Worm (Caenorhabditis elegans) whole organism, young adult: ENCODE data around the gene acs-4.

Experiments
- B0019.2 ChIP-seq: fragments of 200-800 bp; sonication (Bioruptor generic); conservative IDR thresholded peaks from 2 replicates; pipeline ENCODE4 v1.3.6; 2022; ENCODE audit warnings: missing genetic modification reagents, missing genetic modification characterization, missing compliant biosample characterization
- B0336.3 ChIP-seq: fragments of 200-800 bp; sonication (Bioruptor generic); IDR thresholded peaks from 2 replicates; pipeline ENCODE4 v1.3.6; 2022; ENCODE audit warnings: missing genetic modification characterization, missing compliant biosample characterization
- D2030.7 ChIP-seq: fragments of 200-800 bp; sonication (Bioruptor generic); IDR thresholded peaks from 2 replicates; pipeline ENCODE4 v1.3.6; 2022; ENCODE audit warnings: missing genetic modification reagents, missing genetic modification characterization, missing compliant biosample characterization
- F33H1.4 ChIP-seq: fragments of 200-800 bp; sonication (Bioruptor generic); IDR thresholded peaks from 2 replicates; pipeline ENCODE4 v1.3.6; 2022; ENCODE audit warnings: missing genetic modification reagents, missing genetic modification characterization, missing compliant biosample characterization
- F49E8.2 ChIP-seq: sonication (generic microtip); optimal IDR thresholded peaks from 3 replicates; lab custom pipeline; 2017; ENCODE audit warnings: missing genetic modification characterization, mild to moderate bottlenecking, missing compliant biosample characterization, antibody characterized with exemption, moderate library complexity; ENCODE audit not compliant: insufficient read depth
- F52B5.7 ChIP-seq: sonication (generic microtip); optimal IDR thresholded peaks from 2 replicates; lab custom pipeline; 2016; ENCODE audit warnings: mild to moderate bottlenecking, missing genetic modification characterization, missing compliant biosample characterization
- F55B11.4 ChIP-seq: sonication (generic microtip); optimal IDR thresholded peaks from 2 replicates; lab custom pipeline; 2016; ENCODE audit warnings: missing compliant biosample characterization, missing genetic modification characterization, borderline replicate concordance; ENCODE audit not compliant: insufficient read depth
- K12H6.12 ChIP-seq: fragments of 200-800 bp; sonication (Bioruptor generic); optimal IDR thresholded peaks from 2 replicates; lab custom pipeline; 2018; ENCODE audit warnings: mild to moderate bottlenecking, missing genetic modification characterization, missing compliant biosample characterization
- Y53G8AR.9 ChIP-seq: fragments of 200-800 bp; sonication (Bioruptor generic); conservative IDR thresholded peaks from 2 replicates; pipeline ENCODE4 v1.3.6; 2022; ENCODE audit warnings: missing genetic modification reagents, missing genetic modification characterization, missing compliant biosample characterization
- Y56A3A.18 ChIP-seq: fragments of 200-800 bp; sonication (Bioruptor generic); IDR thresholded peaks from 2 replicates; pipeline ENCODE4 v1.3.6; 2022; ENCODE audit warnings: missing genetic modification reagents, missing genetic modification characterization, missing compliant biosample characterization
- Y67H2A.10 ChIP-seq: fragments of 200-800 bp; sonication (Bioruptor generic); conservative IDR thresholded peaks from 2 replicates; pipeline ENCODE4 v1.3.6; 2022; ENCODE audit warnings: missing genetic modification reagents, missing genetic modification characterization, missing compliant biosample characterization
- Y95B8A.8 ChIP-seq: fragments of 200-800 bp; sonication (Bioruptor generic); IDR thresholded peaks from 2 replicates; pipeline ENCODE4 v1.3.6; 2022; ENCODE audit warnings: missing genetic modification reagents, missing genetic modification characterization, missing compliant biosample characterization
- ama-1 ChIP-seq, 3 experiments: fragments of 150-350 bp in 1 of 3; sonication (generic microtip) in 2 of 3; optimal IDR thresholded peaks; 2 replicates each; lab custom pipeline; 2014 to 2018; ENCODE audit warnings: missing biosample characterization in 2 of 3, missing genetic modification characterization in 2 of 3, missing genetic modification reagents in 2 of 3
- aptf-2 ChIP-seq: fragments of 200-800 bp; sonication (Bioruptor generic); conservative IDR thresholded peaks from 2 replicates; pipeline ENCODE4 v1.3.6; 2022; ENCODE audit warnings: missing genetic modification reagents, missing genetic modification characterization, missing compliant biosample characterization
- aptf-3 ChIP-seq: fragments of 200-800 bp; sonication (Bioruptor generic); IDR thresholded peaks from 2 replicates; pipeline ENCODE4 v1.3.6; 2022; ENCODE audit warnings: missing genetic modification characterization, missing compliant biosample characterization
- atf-7 ChIP-seq: sonication (generic microtip); optimal IDR thresholded peaks from 2 replicates; lab custom pipeline; 2017; ENCODE audit warnings: mild to moderate bottlenecking, missing genetic modification characterization, missing compliant biosample characterization
- athp-1 ChIP-seq: sonication (generic microtip); optimal IDR thresholded peaks from 2 replicates; lab custom pipeline; 2017; ENCODE audit warnings: mild to moderate bottlenecking, missing genetic modification characterization, missing compliant biosample characterization
- attf-5 ChIP-seq: fragments of 200-800 bp; sonication (Bioruptor generic); optimal IDR thresholded peaks from 2 replicates; lab custom pipeline; 2018; ENCODE audit warnings: mild to moderate bottlenecking, missing genetic modification characterization, missing compliant biosample characterization
- attf-6 ChIP-seq: fragments of 200-800 bp; sonication (Bioruptor generic); IDR thresholded peaks from 2 replicates; pipeline ENCODE4 v1.3.6; 2022; ENCODE audit warnings: missing genetic modification reagents, missing genetic modification characterization, missing compliant biosample characterization
- bed-2 ChIP-seq: fragments of 200-800 bp; sonication (Bioruptor generic); IDR thresholded peaks from 2 replicates; pipeline ENCODE4 v1.3.6; 2022; ENCODE audit warnings: missing genetic modification reagents, missing genetic modification characterization, missing compliant biosample characterization
- cebp-1 ChIP-seq, 2 experiments: fragments of 200-800 bp in 1 of 2; sonication (Bioruptor generic) in 1 of 2; sonication (generic microtip) in 1 of 2; IDR thresholded peaks in 1 of 2; optimal IDR thresholded peaks in 1 of 2; 2 replicates each; pipeline versions ENCODE4 v1.3.6 to Lab custom; 2017 to 2022; ENCODE audit warnings: missing compliant biosample characterization in 2 of 2, missing genetic modification characterization in 2 of 2, mild to moderate bottlenecking in 1 of 2, missing genetic modification reagents in 1 of 2, moderate library complexity in 1 of 2
- ceh-27 ChIP-seq: fragments of 200-800 bp; sonication (Bioruptor generic); optimal IDR thresholded peaks from 2 replicates; lab custom pipeline; 2018; ENCODE audit warnings: mild to moderate bottlenecking, missing genetic modification characterization, moderate library complexity, missing compliant biosample characterization
- ceh-79 ChIP-seq: sonication (generic microtip); optimal IDR thresholded peaks from 2 replicates; lab custom pipeline; 2017; ENCODE audit warnings: mild to moderate bottlenecking, missing genetic modification characterization, missing compliant biosample characterization
- die-1 ChIP-seq: sonication (generic microtip); optimal IDR thresholded peaks from 2 replicates; lab custom pipeline; 2016; ENCODE audit warnings: missing genotype, mild to moderate bottlenecking, missing genetic modification characterization, missing compliant biosample characterization
- dpl-1 ChIP-seq: fragments of 150-350 bp; optimal IDR thresholded peaks from 2 replicates; lab custom pipeline; 2014; ENCODE audit warnings: missing biosample characterization, missing genetic modification reagents, missing genetic modification characterization
- egl-44 ChIP-seq: fragments of 200-800 bp; sonication (Bioruptor generic); IDR thresholded peaks from 2 replicates; pipeline ENCODE4 v1.3.6; 2022; ENCODE audit warnings: missing genetic modification reagents, missing genetic modification characterization, missing compliant biosample characterization
- ekl-4 ChIP-seq: fragments of 200-800 bp; sonication (Bioruptor generic); IDR thresholded peaks from 2 replicates; pipeline ENCODE4 v1.3.6; 2022; ENCODE audit warnings: missing genetic modification reagents, missing genetic modification characterization, missing compliant biosample characterization
- fkh-3 ChIP-seq: sonication (generic microtip); optimal IDR thresholded peaks from 2 replicates; lab custom pipeline; 2016; ENCODE audit warnings: mild to moderate bottlenecking, missing genetic modification characterization, missing compliant biosample characterization
- him-1 ChIP-seq: sonication (generic microtip); optimal IDR thresholded peaks from 2 replicates; lab custom pipeline; 2016; ENCODE audit warnings: missing genotype, missing genetic modification reagents, missing genetic modification characterization, missing compliant biosample characterization
- hlh-12 ChIP-seq: sonication (generic microtip); optimal IDR thresholded peaks from 2 replicates; lab custom pipeline; 2016; ENCODE audit warnings: missing genetic modification characterization, missing compliant biosample characterization
- hmg-1.2 ChIP-seq: fragments of 200-800 bp; sonication (Bioruptor generic); IDR thresholded peaks from 2 replicates; pipeline ENCODE4 v1.3.6; 2022; ENCODE audit warnings: missing genetic modification reagents, missing genetic modification characterization, missing compliant biosample characterization
- hsf-1 ChIP-seq: fragments of 200-800 bp; sonication (Bioruptor generic); IDR thresholded peaks from 2 replicates; pipeline ENCODE4 v1.3.6; 2022; ENCODE audit warnings: missing genetic modification reagents, missing genetic modification characterization, missing compliant biosample characterization
- let-526 ChIP-seq: fragments of 200-800 bp; sonication (Bioruptor generic); IDR thresholded peaks from 2 replicates; pipeline ENCODE4 v1.3.6; 2022; ENCODE audit warnings: missing genetic modification reagents, missing genetic modification characterization, missing compliant biosample characterization
- let-607 ChIP-seq, 2 experiments: fragments of 200-800 bp in 1 of 2; sonication (Bioruptor generic) in 1 of 2; sonication (generic microtip) in 1 of 2; optimal IDR thresholded peaks; 2 replicates each; lab custom pipeline; 2016 to 2018; ENCODE audit warnings: mild to moderate bottlenecking in 2 of 2, missing compliant biosample characterization in 2 of 2, missing genetic modification characterization in 2 of 2, moderate library complexity in 2 of 2, missing genotype in 1 of 2
- lin-40 ChIP-seq: sonication (generic microtip); optimal IDR thresholded peaks from 2 replicates; lab custom pipeline; 2016; ENCODE audit warnings: missing genetic modification characterization, mild to moderate bottlenecking, missing compliant biosample characterization, missing genotype, missing genetic modification reagents
- mcd-1 ChIP-seq: fragments of 200-800 bp; sonication (Bioruptor generic); IDR thresholded peaks from 2 replicates; pipeline ENCODE4 v1.3.6; 2022; ENCODE audit warnings: missing genetic modification reagents, missing genetic modification characterization, missing compliant biosample characterization
- mel-28 ChIP-seq: sonication (generic microtip); optimal IDR thresholded peaks from 2 replicates; lab custom pipeline; 2016; ENCODE audit warnings: borderline replicate concordance, mild to moderate bottlenecking, missing genetic modification characterization, missing compliant biosample characterization
- mes-4 ChIP-seq: sonication (generic microtip); optimal IDR thresholded peaks from 2 replicates; lab custom pipeline; 2016; ENCODE audit warnings: missing genotype, missing genetic modification characterization, missing compliant biosample characterization
- nfyb-1 ChIP-seq: fragments of 200-800 bp; sonication (Bioruptor generic); IDR thresholded peaks from 2 replicates; pipeline ENCODE4 v1.3.6; 2022; ENCODE audit warnings: missing genetic modification reagents, missing genetic modification characterization, missing compliant biosample characterization
- nhr-80 ChIP-seq: sonication (generic microtip); optimal IDR thresholded peaks from 2 replicates; lab custom pipeline; 2016; ENCODE audit warnings: missing genetic modification characterization, missing compliant biosample characterization
- rcor-1 ChIP-seq: fragments of 200-800 bp; sonication (Bioruptor generic); IDR thresholded peaks from 2 replicates; pipeline ENCODE4 v1.3.6; 2022; ENCODE audit warnings: missing genetic modification reagents, missing genetic modification characterization, missing compliant biosample characterization
- snpc-1.3 ChIP-seq: sonication (generic microtip); optimal IDR thresholded peaks from 2 replicates; lab custom pipeline; 2017; ENCODE audit warnings: missing genetic modification characterization, mild to moderate bottlenecking, missing compliant biosample characterization, antibody characterized with exemption, moderate library complexity, missing genotype, missing genetic modification reagents; ENCODE audit not compliant: insufficient read depth
- tbx-9 ChIP-seq: sonication (generic microtip); optimal IDR thresholded peaks from 2 replicates; lab custom pipeline; 2016; ENCODE audit warnings: borderline replicate concordance, missing genetic modification characterization, inconsistent platforms, missing compliant biosample characterization
- tlf-1 ChIP-seq: fragments of 200-800 bp; sonication (Bioruptor generic); optimal IDR thresholded peaks from 2 replicates; lab custom pipeline; 2018; ENCODE audit warnings: mild to moderate bottlenecking, missing genetic modification characterization, missing compliant biosample characterization
- unc-62 ChIP-seq: fragments of 150-350 bp; optimal IDR thresholded peaks from 2 replicates; lab custom pipeline; 2014; ENCODE audit warnings: missing biosample characterization, missing genetic modification reagents, missing genetic modification characterization
- zim-3 ChIP-seq: sonication (generic microtip); optimal IDR thresholded peaks from 2 replicates; lab custom pipeline; 2017; ENCODE audit warnings: mild to moderate bottlenecking, missing genetic modification characterization, moderate library complexity, missing compliant biosample characterization
- ztf-28 ChIP-seq: fragments of 200-800 bp; sonication (Bioruptor generic); IDR thresholded peaks from 2 replicates; pipeline ENCODE4 v1.3.6; 2022; ENCODE audit warnings: missing genetic modification reagents, missing genetic modification characterization, missing compliant biosample characterization

Gene acs-4

DNA sequence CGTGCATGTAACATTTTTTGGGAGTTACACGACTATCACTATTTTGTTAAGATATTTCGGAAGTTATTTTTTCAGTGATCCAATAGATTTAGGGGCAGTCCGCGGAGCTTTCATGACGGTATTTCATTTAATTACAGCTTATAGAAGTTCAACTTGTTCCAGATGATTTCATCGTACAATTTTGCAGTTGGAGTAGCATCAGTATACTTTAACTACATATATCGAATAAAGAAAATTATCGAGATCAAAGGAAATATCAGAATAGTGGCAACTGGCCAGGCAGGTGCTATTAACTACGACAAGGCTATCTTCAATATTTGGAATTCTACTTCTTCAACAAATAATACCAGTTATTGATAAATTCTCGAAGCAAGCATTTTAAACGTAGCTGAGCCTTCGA, 10.9 kb downstream of the acs-4 start:
- TF ChIP-seq F55B11.4 (tag; lab: Kevin White, UChicago) (no peak), Y53G8AR.9 (GFP tag; lab: Robert Waterston, UW) (0 out of 2 replicates have a peak, but pooled peaks have one; percentile 53), unc-62 (no peak), nfyb-1 (peak; percentile 50; the same call in 1 of the 2 replicates), dpl-1 (GFP tag; lab: Kevin White, UChicago) (no peak), attf-6 (GFP tag; lab: Robert Waterston, UW) (peak; percentile 56; the same call in 1 of the 2 replicates), aptf-3 (GFP tag; lab: Robert Waterston, UW) (0 out of 2 replicates have a peak, but pooled peaks have one; percentile 10), Y56A3A.18 (GFP tag; lab: Robert Waterston, UW) (peak; percentile 45; the same call in 1 of the 2 replicates), Y95B8A.8 (GFP tag; lab: Robert Waterston, UW) (peak; percentile 54; the same call in 1 of the 2 replicates), F33H1.4 (GFP tag; lab: Robert Waterston, UW) (peak; percentile 49), hlh-12 (tag; lab: Kevin White, UChicago) (no peak), F52B5.7 (tag; lab: Kevin White, UChicago) (peak; percentile 8), fkh-3 (tag; lab: Kevin White, UChicago) (no peak), ceh-79 (tag; lab: Kevin White, UChicago) (no peak), bed-2 (GFP tag; lab: Robert Waterston, UW) (no peak), mcd-1 (GFP tag; lab: Robert Waterston, UW) (peak; percentile 41; the same call in 1 of the 2 replicates), mel-28 (tag; lab: Kevin White, UChicago) (no peak), hsf-1 (GFP tag; lab: Robert Waterston, UW) (peak; percentile 65; the same call in 1 of the 2 replicates), F49E8.2 (tag; lab: Kevin White, UChicago) (peak; percentile 51), ztf-28 (GFP tag; lab: Robert Waterston, UW) (no peak), ama-1 (optimal IDR thresholded peaks at IDR 0.05; lab: Kevin White, UChicago) (no peak), ama-1 (GFP tag; optimal IDR thresholded peaks at IDR 0.05; lab: Kevin White, UChicago) (no peak), atf-7 (no peak), rcor-1 (GFP tag; lab: Robert Waterston, UW) (no peak), B0019.2 (GFP tag; lab: Robert Waterston, UW) (no peak), egl-44 (GFP tag; lab: Robert Waterston, UW) (no peak), lin-40 (tag; lab: Kevin White, UChicago) (no peak), Y67H2A.10 (no peak), die-1 (tag; lab: Kevin White, UChicago) (peak; percentile 3), K12H6.12 (tag; lab: Kevin White, UChicago) (no peak), attf-5 (GFP tag; lab: Kevin White, UChicago) (no peak), athp-1 (tag; lab: Kevin White, UChicago) (peak; percentile 71), zim-3 (no peak), ceh-27 (no peak), B0336.3 (peak; percentile 82), cebp-1 (GFP tag; IDR thresholded peaks at IDR 0.05; lab: Robert Waterston, UW) (no peak), cebp-1 (tag; optimal IDR thresholded peaks at IDR 0.05; lab: Kevin White, UChicago) (peak; percentile 54), tbx-9 (no peak), let-526 (no peak), ekl-4 (peak; percentile 86), snpc-1.3 (tag; lab: Kevin White, UChicago) (peak; percentile 11), D2030.7 (GFP tag; lab: Robert Waterston, UW) (0 out of 2 replicates have a peak, but pooled peaks have one; percentile 36), tlf-1 (GFP tag; lab: Kevin White, UChicago) (peak; percentile 66), let-607 (tag; optimal IDR thresholded peaks at IDR 0.05; lab: Kevin White, UChicago) (no peak), mes-4 (tag; lab: Kevin White, UChicago) (no peak), him-1 (tag; lab: Kevin White, UChicago) (no peak), nhr-80 (tag; lab: Kevin White, UChicago) (no peak), hmg-1.2 (GFP tag; lab: Robert Waterston, UW) (peak; percentile 11; the same call in 1 of the 2 replicates), aptf-2 (GFP tag; lab: Robert Waterston, UW) (no peak)
